Worm (Caenorhabditis elegans) whole organism, midembryonic: ENCODE data around the gene nhr-139.

Source experiments
- T22C8.4 ChIP-seq: fragments of 200-800 bp; sonication (Bioruptor generic); IDR thresholded peaks from 2 replicates; pipeline ENCODE4 v1.3.6; 2022; ENCODE audit warnings: missing genetic modification characterization, missing compliant biosample characterization
- cog-1 ChIP-seq: sonication (generic microtip); optimal IDR thresholded peaks from 2 replicates; lab custom pipeline; 2016; ENCODE audit warnings: missing genetic modification characterization, missing compliant biosample characterization
- flt-1 ChIP-seq: fragments of 200-800 bp; sonication (Bioruptor generic); IDR thresholded peaks from 2 replicates; pipeline ENCODE4 v1.3.6; 2022; ENCODE audit warnings: missing genetic modification characterization, missing compliant biosample characterization
- klf-2 ChIP-seq: fragments of 200-800 bp; sonication (Bioruptor generic); conservative IDR thresholded peaks from 2 replicates; pipeline ENCODE4 v1.3.6; 2022; ENCODE audit warnings: missing genetic modification reagents, missing genetic modification characterization, missing compliant biosample characterization
- med-1 ChIP-seq: sonication (generic microtip); optimal IDR thresholded peaks from 2 replicates; lab custom pipeline; 2017; ENCODE audit warnings: missing genetic modification characterization, mild to moderate bottlenecking, missing compliant biosample characterization, antibody characterized with exemption, missing genetic modification reagents; ENCODE audit not compliant: insufficient read depth
- ref-1 ChIP-seq: fragments of 200-800 bp; sonication (Bioruptor generic); conservative IDR thresholded peaks from 2 replicates; pipeline ENCODE4 v1.3.6; 2022; ENCODE audit warnings: missing genetic modification reagents, missing genetic modification characterization, missing compliant biosample characterization
- tab-1 ChIP-seq: fragments of 200-800 bp; sonication (Bioruptor generic); IDR thresholded peaks from 2 replicates; pipeline ENCODE4 v1.3.6; 2022; ENCODE audit warnings: missing genetic modification characterization, missing compliant biosample characterization
- ztf-23 ChIP-seq: fragments of 200-800 bp; sonication (Bioruptor generic); IDR thresholded peaks from 2 replicates; pipeline ENCODE4 v1.3.6; 2022; ENCODE audit warnings: missing genetic modification reagents, missing genetic modification characterization, missing compliant biosample characterization
- ztf-29 ChIP-seq: fragments of 200-800 bp; sonication (Bioruptor generic); IDR thresholded peaks from 2 replicates; pipeline ENCODE4 v1.3.6; 2022; ENCODE audit warnings: missing genetic modification reagents, missing genetic modification characterization, missing compliant biosample characterization

The nhr-139 gene

ce11 chrV:6987673-6988072, at the start of gene nhr-139:
Gene nhr-139, minus strand, starts transcription at chrV:6987773.
- TF ChIP-seq ztf-29 (GFP tag; lab: Robert Waterston, UW), result no peak
- no peak for TF ChIP-seq klf-2 (GFP tag; lab: Robert Waterston, UW)
- TF ChIP-seq cog-1 (tag; lab: Kevin White, UChicago), result no peak
- TF ChIP-seq ref-1, result no peak
- no peak for TF ChIP-seq tab-1 (GFP tag; lab: Robert Waterston, UW)
- no peak for TF ChIP-seq med-1 (GFP tag; lab: Kevin White, UChicago)
- no peak for TF ChIP-seq ztf-23
- TF ChIP-seq T22C8.4, result no peak
- TF ChIP-seq flt-1 (GFP tag; lab: Robert Waterston, UW), result no peak

- TF ChIP-seq T22C8.4 (no peak), klf-2 (GFP tag; lab: Robert Waterston, UW) (no peak), ztf-29 (GFP tag; lab: Robert Waterston, UW) (no peak), flt-1 (GFP tag; lab: Robert Waterston, UW) (no peak), tab-1 (GFP tag; lab: Robert Waterston, UW) (no peak), ref-1 (no peak)
Measured at ce11 chrV:7036475-7036874, 48.9 kb upstream of the nhr-139 start, which contains the start of gene twk-11. Gene twk-11, minus strand, starts transcription at chrV:7036575.

- TF ChIP-seq cog-1 (tag; lab: Kevin White, UChicago) (no peak), klf-2 (GFP tag; lab: Robert Waterston, UW) (no peak), ref-1 (no peak), med-1 (GFP tag; lab: Kevin White, UChicago) (no peak), T22C8.4 (no peak), ztf-29 (GFP tag; lab: Robert Waterston, UW) (no peak), flt-1 (GFP tag; lab: Robert Waterston, UW) (no peak), tab-1 (GFP tag; lab: Robert Waterston, UW) (no peak), ztf-23 (no peak)
Measured at ce11 chrV:7027055-7027454, 39.5 kb upstream of the nhr-139 start, which contains the start of gene F20A1.6. Gene F20A1.6, minus strand, starts transcription at chrV:7027155.

- no peak for TF ChIP-seq T22C8.4
- no peak for TF ChIP-seq klf-2 (GFP tag; lab: Robert Waterston, UW)
- no peak for TF ChIP-seq med-1 (GFP tag; lab: Kevin White, UChicago)
- TF ChIP-seq ztf-23, result no peak
- TF ChIP-seq ref-1, result no peak
- no peak for TF ChIP-seq cog-1 (tag; lab: Kevin White, UChicago)
- no peak for TF ChIP-seq ztf-29 (GFP tag; lab: Robert Waterston, UW)
- no peak for TF ChIP-seq flt-1 (GFP tag; lab: Robert Waterston, UW)
- TF ChIP-seq tab-1 (GFP tag; lab: Robert Waterston, UW), result no peak
Measured at ce11 chrV:7022981-7023380, 35.4 kb upstream of the nhr-139 start.

ce11 chrV:7021772-7022171, 34.2 kb upstream of the nhr-139 start, which contains the start of gene F20A1.4:
Gene F20A1.4, minus strand, starts transcription at chrV:7021872.
- TF ChIP-seq flt-1 (GFP tag; lab: Robert Waterston, UW), result no peak
- TF ChIP-seq klf-2 (GFP tag; lab: Robert Waterston, UW), result no peak
- no peak for TF ChIP-seq tab-1 (GFP tag; lab: Robert Waterston, UW)
- no peak for TF ChIP-seq cog-1 (tag; lab: Kevin White, UChicago)
- TF ChIP-seq ztf-29 (GFP tag; lab: Robert Waterston, UW), result no peak
- TF ChIP-seq med-1 (GFP tag; lab: Kevin White, UChicago), result no peak
- no peak for TF ChIP-seq T22C8.4
- no peak for TF ChIP-seq ref-1
- no peak for TF ChIP-seq ztf-23

- TF ChIP-seq med-1 (GFP tag; lab: Kevin White, UChicago) (no peak), ztf-29 (GFP tag; lab: Robert Waterston, UW) (no peak), flt-1 (GFP tag; lab: Robert Waterston, UW) (no peak), ref-1 (no peak), tab-1 (GFP tag; lab: Robert Waterston, UW) (no peak), cog-1 (tag; lab: Kevin White, UChicago) (no peak), T22C8.4 (no peak), ztf-23 (no peak), klf-2 (GFP tag; lab: Robert Waterston, UW) (no peak)
Measured at ce11 chrV:7017059-7017458, 29.5 kb upstream of the nhr-139 start, which contains the start of gene srsx-32. Gene srsx-32, plus strand, starts transcription at chrV:7017359.

ce11 chrV:7015872-7016271, 28.3 kb upstream of the nhr-139 start, which contains the start of gene C33G8.13:
Gene C33G8.13, minus strand, starts transcription at chrV:7015972.
- TF ChIP-seq ztf-23, result no peak
- no peak for TF ChIP-seq tab-1 (GFP tag; lab: Robert Waterston, UW)
- no peak for TF ChIP-seq ref-1
- TF ChIP-seq klf-2 (GFP tag; lab: Robert Waterston, UW), result no peak

ce11 chrV:7012617-7013016, 25.0 kb upstream of the nhr-139 start, which contains the start of gene srw-127:
Gene srw-127, plus strand, starts transcription at chrV:7012917.
- TF ChIP-seq flt-1 (GFP tag; lab: Robert Waterston, UW) (no peak), ref-1 (no peak), tab-1 (GFP tag; lab: Robert Waterston, UW) (no peak), med-1 (GFP tag; lab: Kevin White, UChicago) (no peak), ztf-29 (GFP tag; lab: Robert Waterston, UW) (no peak)

- TF ChIP-seq ztf-29 (GFP tag; lab: Robert Waterston, UW) (no peak), flt-1 (GFP tag; lab: Robert Waterston, UW) (no peak), ref-1 (no peak), tab-1 (GFP tag; lab: Robert Waterston, UW) (no peak), klf-2 (GFP tag; lab: Robert Waterston, UW) (no peak), cog-1 (tag; lab: Kevin White, UChicago) (no peak)
Measured at ce11 chrV:7009461-7009860, 21.9 kb upstream of the nhr-139 start, which contains the start of gene C33G8.2. Gene C33G8.2, plus strand, starts transcription at chrV:7009761.

- TF ChIP-seq ztf-23 (no peak), ref-1 (no peak), tab-1 (GFP tag; lab: Robert Waterston, UW) (no peak), med-1 (GFP tag; lab: Kevin White, UChicago) (no peak), cog-1 (tag; lab: Kevin White, UChicago) (no peak), flt-1 (GFP tag; lab: Robert Waterston, UW) (no peak), klf-2 (GFP tag; lab: Robert Waterston, UW) (no peak), T22C8.4 (no peak), ztf-29 (GFP tag; lab: Robert Waterston, UW) (no peak)
Measured at ce11 chrV:7007307-7007706, 19.7 kb upstream of the nhr-139 start, which contains the start of gene drd-10. Gene drd-10, plus strand, starts transcription at chrV:7007607.
